Worm (Caenorhabditis elegans) whole organism, early embryonic: Measurements from ENCODE around the gene rund-1.

Source experiments
- B0310.2 ChIP-seq: sonication (generic microtip); optimal IDR thresholded peaks from 2 replicates; lab custom pipeline; 2016; ENCODE audit warnings: mild to moderate bottlenecking, missing genetic modification characterization, missing compliant biosample characterization
- F13C5.2 ChIP-seq: sonication (generic microtip); optimal IDR thresholded peaks from 2 replicates; lab custom pipeline; 2017; ENCODE audit warnings: mild to moderate bottlenecking, missing genetic modification characterization, inconsistent platforms, missing compliant biosample characterization
- aly-1 ChIP-seq: sonication (generic microtip); optimal IDR thresholded peaks from 2 replicates; lab custom pipeline; 2016; ENCODE audit warnings: missing genetic modification characterization, missing compliant biosample characterization
- ama-1 ChIP-seq: fragments of 150-350 bp; optimal IDR thresholded peaks from 2 replicates; lab custom pipeline; 2014
- ceh-13 ChIP-seq: fragments of 200-800 bp; sonication (Bioruptor generic); optimal IDR thresholded peaks from 2 replicates; lab custom pipeline; 2018; ENCODE audit warnings: mild to moderate bottlenecking, missing genetic modification characterization, missing compliant biosample characterization
- ceh-36 ChIP-seq: sonication (generic microtip); optimal IDR thresholded peaks from 2 replicates; lab custom pipeline; 2016; ENCODE audit warnings: missing genetic modification characterization, inconsistent platforms, missing compliant biosample characterization
- ets-7 ChIP-seq: sonication (generic microtip); optimal IDR thresholded peaks from 2 replicates; lab custom pipeline; 2016; ENCODE audit warnings: missing genotype, missing genetic modification characterization, missing compliant biosample characterization
- flt-1 ChIP-seq: fragments of 200-800 bp; sonication (Bioruptor generic); IDR thresholded peaks from 2 replicates; pipeline ENCODE4 v1.3.6; 2022; ENCODE audit warnings: missing genetic modification characterization, missing compliant biosample characterization
- hmbx-1 ChIP-seq: sonication (generic microtip); optimal IDR thresholded peaks from 2 replicates; lab custom pipeline; 2016; ENCODE audit warnings: mild to moderate bottlenecking, missing genetic modification characterization, missing compliant biosample characterization
- hmg-4 ChIP-seq: fragments of 200-800 bp; sonication (Bioruptor generic); optimal IDR thresholded peaks from 2 replicates; lab custom pipeline; 2018; ENCODE audit warnings: mild to moderate bottlenecking, missing genetic modification characterization, missing compliant biosample characterization
- hnd-1 ChIP-seq: sonication (generic microtip); optimal IDR thresholded peaks from 2 replicates; lab custom pipeline; 2016; ENCODE audit warnings: missing genetic modification characterization, missing compliant biosample characterization
- pes-1 ChIP-seq: fragments of 200-800 bp; sonication (Bioruptor generic); IDR thresholded peaks from 2 replicates; pipeline ENCODE4 v1.3.6; 2022; ENCODE audit warnings: missing genetic modification reagents, missing genetic modification characterization, missing compliant biosample characterization
- scrt-1 ChIP-seq: fragments of 200-800 bp; sonication (Bioruptor generic); IDR thresholded peaks from 2 replicates; pipeline ENCODE4 v1.3.6; 2022; ENCODE audit warnings: missing genetic modification characterization, missing compliant biosample characterization
- sea-1 ChIP-seq: fragments of 200-800 bp; sonication (Bioruptor generic); conservative IDR thresholded peaks from 2 replicates; pipeline ENCODE4 v1.3.6; 2022; ENCODE audit warnings: missing genetic modification characterization, missing compliant biosample characterization
- tbx-11 ChIP-seq: fragments of 200-800 bp; sonication (Bioruptor generic); IDR thresholded peaks from 2 replicates; pipeline ENCODE4 v1.3.6; 2022; ENCODE audit warnings: missing genetic modification characterization, missing compliant biosample characterization
- tbx-37 ChIP-seq: fragments of 200-800 bp; sonication (Bioruptor generic); conservative IDR thresholded peaks from 2 replicates; pipeline ENCODE4 v1.3.6; 2022; ENCODE audit warnings: missing genetic modification reagents, missing genetic modification characterization, missing compliant biosample characterization
- tra-4 ChIP-seq: sonication (generic microtip); optimal IDR thresholded peaks from 2 replicates; lab custom pipeline; 2017; ENCODE audit warnings: missing genetic modification characterization, missing compliant biosample characterization

Gene rund-1

ce11 chrX:671807-672206 lies 10.2 kb upstream of the rund-1 start, which contains the start of gene lgc-32:
Gene lgc-32, plus strand, starts transcription at chrX:672107.
- no peak for TF ChIP-seq ceh-36 (tag; lab: Kevin White, UChicago)
- TF ChIP-seq ama-1 (lab: Kevin White, UChicago), result no peak
- no peak for TF ChIP-seq flt-1 (GFP tag; lab: Robert Waterston, UW)
- no peak for TF ChIP-seq hmg-4 (GFP tag; lab: Kevin White, UChicago)
- TF ChIP-seq ceh-13 (GFP tag; lab: Kevin White, UChicago), result no peak
- TF ChIP-seq scrt-1, result no peak
- TF ChIP-seq ets-7, result no peak
- no peak for TF ChIP-seq hnd-1 (tag; lab: Kevin White, UChicago)
- TF ChIP-seq tbx-11 (GFP tag; lab: Robert Waterston, UW), result no peak

ce11 chrX:670603-671002 lies 9.0 kb upstream of the rund-1 start, which contains the start of gene T19D7.6:
Gene T19D7.6, minus strand, starts transcription at chrX:670800.
- TF ChIP-seq tbx-37 (GFP tag; lab: Robert Waterston, UW) (no peak), ama-1 (lab: Kevin White, UChicago) (no peak), ceh-13 (GFP tag; lab: Kevin White, UChicago) (no peak), scrt-1 (no peak), hmbx-1 (no peak), ceh-36 (tag; lab: Kevin White, UChicago) (no peak), tra-4 (tag; lab: Kevin White, UChicago) (no peak), hmg-4 (GFP tag; lab: Kevin White, UChicago) (no peak), B0310.2 (tag; lab: Kevin White, UChicago) (no peak), F13C5.2 (tag; lab: Kevin White, UChicago) (no peak), aly-1 (tag; lab: Kevin White, UChicago) (no peak), hnd-1 (tag; lab: Kevin White, UChicago) (no peak), ets-7 (no peak), flt-1 (GFP tag; lab: Robert Waterston, UW) (no peak), pes-1 (GFP tag; lab: Robert Waterston, UW) (no peak), sea-1 (GFP tag; lab: Robert Waterston, UW) (no peak), tbx-11 (GFP tag; lab: Robert Waterston, UW) (no peak)

ce11 chrX:666125-666524 lies 4.5 kb upstream of the rund-1 start, which contains the start of gene T19D7.5:
Gene T19D7.5, minus strand, starts transcription at chrX:666225.
- TF ChIP-seq hnd-1 (tag; lab: Kevin White, UChicago) (no peak), ceh-36 (tag; lab: Kevin White, UChicago) (no peak), aly-1 (tag; lab: Kevin White, UChicago) (no peak), tra-4 (tag; lab: Kevin White, UChicago) (no peak), ama-1 (lab: Kevin White, UChicago) (no peak), tbx-11 (GFP tag; lab: Robert Waterston, UW) (no peak), pes-1 (GFP tag; lab: Robert Waterston, UW) (no peak), ceh-13 (GFP tag; lab: Kevin White, UChicago) (no peak), hmg-4 (GFP tag; lab: Kevin White, UChicago) (no peak), B0310.2 (tag; lab: Kevin White, UChicago) (no peak), sea-1 (GFP tag; lab: Robert Waterston, UW) (no peak), ets-7 (no peak), scrt-1 (no peak), flt-1 (GFP tag; lab: Robert Waterston, UW) (no peak), tbx-37 (GFP tag; lab: Robert Waterston, UW) (no peak), hmbx-1 (no peak), F13C5.2 (tag; lab: Kevin White, UChicago) (no peak)

- no peak for TF ChIP-seq B0310.2 (tag; lab: Kevin White, UChicago)
- TF ChIP-seq sea-1 (GFP tag; lab: Robert Waterston, UW), result no peak
- no peak for TF ChIP-seq flt-1 (GFP tag; lab: Robert Waterston, UW)
- TF ChIP-seq ceh-36 (tag; lab: Kevin White, UChicago), result no peak
- no peak for TF ChIP-seq scrt-1
- no peak for TF ChIP-seq tbx-37 (GFP tag; lab: Robert Waterston, UW)
These were observed 5.7 kb downstream of the rund-1 start, which contains the start of gene lpr-7 for ce11 chrX:655884-656283. Gene lpr-7, plus strand, starts transcription at chrX:656184.

- no peak for TF ChIP-seq hnd-1 (tag; lab: Kevin White, UChicago)
These were observed 6.8 kb downstream of the rund-1 start, which contains the start of gene ifc-2 for ce11 chrX:654804-655203. Gene ifc-2, minus strand, starts transcription at chrX:654904.

ce11 chrX:651616-652015 lies 10.0 kb downstream of the rund-1 start:
- TF ChIP-seq tbx-37 (GFP tag; lab: Robert Waterston, UW), result no peak
- no peak for TF ChIP-seq B0310.2 (tag; lab: Kevin White, UChicago)
- no peak for TF ChIP-seq hmg-4 (GFP tag; lab: Kevin White, UChicago)
- TF ChIP-seq aly-1 (tag; lab: Kevin White, UChicago), result no peak
- TF ChIP-seq tbx-11 (GFP tag; lab: Robert Waterston, UW), result no peak
- TF ChIP-seq flt-1 (GFP tag; lab: Robert Waterston, UW), result no peak
- TF ChIP-seq scrt-1, result no peak
- no peak for TF ChIP-seq ceh-13 (GFP tag; lab: Kevin White, UChicago)
- TF ChIP-seq pes-1 (GFP tag; lab: Robert Waterston, UW), result no peak
- TF ChIP-seq ama-1 (lab: Kevin White, UChicago), result no peak
- TF ChIP-seq sea-1 (GFP tag; lab: Robert Waterston, UW), result no peak
- no peak for TF ChIP-seq F13C5.2 (tag; lab: Kevin White, UChicago)
- no peak for TF ChIP-seq hmbx-1
- TF ChIP-seq ceh-36 (tag; lab: Kevin White, UChicago), result no peak
- no peak for TF ChIP-seq ets-7

ce11 chrX:646493-646892 lies 15.1 kb downstream of the rund-1 start:
- TF ChIP-seq ama-1 (lab: Kevin White, UChicago), result no peak
- TF ChIP-seq scrt-1, result no peak
- TF ChIP-seq hmg-4 (GFP tag; lab: Kevin White, UChicago), result no peak
- no peak for TF ChIP-seq tbx-11 (GFP tag; lab: Robert Waterston, UW)
- no peak for TF ChIP-seq B0310.2 (tag; lab: Kevin White, UChicago)
- no peak for TF ChIP-seq ets-7
- no peak for TF ChIP-seq hmbx-1
- no peak for TF ChIP-seq ceh-36 (tag; lab: Kevin White, UChicago)
